Fruit fly (Drosophila melanogaster) whole organism, pupa: ENCODE data around the gene Tet.

ENCODE experiments used
- CG10348 ChIP-seq: fragments of 200-800 bp; sonication (Bioruptor generic); IDR thresholded peaks from 2 replicates; pipeline ENCODE4 v1.3.6; 2022; ENCODE audit warnings: missing biosample characterization, missing genetic modification characterization
- CG15710 ChIP-seq: fragments of 200-800 bp; sonication (Bioruptor generic); optimal IDR thresholded peaks from 2 replicates; lab custom pipeline; 2018; ENCODE audit warnings: missing biosample characterization, mild to moderate bottlenecking, missing genetic modification characterization, moderate library complexity
- CG34367 ChIP-seq: fragments of 200-800 bp; sonication (Bioruptor generic); optimal IDR thresholded peaks from 2 replicates; lab custom pipeline; 2018; ENCODE audit warnings: missing biosample characterization, mild to moderate bottlenecking, missing genetic modification characterization
- CG8159 ChIP-seq: fragments of 200-800 bp; sonication (Bioruptor generic); optimal IDR thresholded peaks from 3 replicates; lab custom pipeline; 2018; ENCODE audit warnings: missing biosample characterization, mild to moderate bottlenecking, missing genetic modification characterization, moderate library complexity
- CG8301 ChIP-seq: fragments of 200-800 bp; sonication (Bioruptor generic); optimal IDR thresholded peaks from 2 replicates; lab custom pipeline; 2018; ENCODE audit warnings: missing biosample characterization, mild to moderate bottlenecking, missing genetic modification characterization
- CG9948 ChIP-seq: fragments of 200-800 bp; sonication (Bioruptor generic); optimal IDR thresholded peaks from 2 replicates; lab custom pipeline; 2018; ENCODE audit warnings: missing biosample characterization, mild to moderate bottlenecking, missing genetic modification characterization, moderate library complexity
- D1 ChIP-seq: fragments of 200-800 bp; sonication (Bioruptor generic); optimal IDR thresholded peaks from 2 replicates; lab custom pipeline; 2018; ENCODE audit warnings: missing biosample characterization, mild to moderate bottlenecking, missing genetic modification characterization, moderate library complexity
- EcR ChIP-seq: fragments of 200-800 bp; sonication (Bioruptor generic); optimal IDR thresholded peaks from 3 replicates; lab custom pipeline; 2019; ENCODE audit warnings: missing biosample characterization, missing genetic modification characterization, mild to moderate bottlenecking, moderate library complexity, missing genetic modification reagents
- Ets98B ChIP-seq: fragments of 200-800 bp; sonication (Bioruptor generic); IDR thresholded peaks from 2 replicates; pipeline ENCODE4 v1.3.6; 2022; ENCODE audit warnings: missing biosample characterization, missing genetic modification characterization
- Pif1B ChIP-seq: fragments of 200-800 bp; sonication (Bioruptor generic); optimal IDR thresholded peaks from 3 replicates; lab custom pipeline; 2016; ENCODE audit warnings: missing biosample characterization, missing genetic modification characterization
- Snoo ChIP-seq: fragments of 200-800 bp; sonication (Bioruptor generic); optimal IDR thresholded peaks from 3 replicates; lab custom pipeline; 2017; ENCODE audit warnings: missing biosample characterization, mild to moderate bottlenecking, missing genetic modification characterization, inconsistent platforms
- gl ChIP-seq: fragments of 200-800 bp; sonication (Bioruptor generic); optimal IDR thresholded peaks from 2 replicates; lab custom pipeline; 2018; ENCODE audit warnings: missing biosample characterization, mild to moderate bottlenecking, missing genetic modification characterization
- rn ChIP-seq: fragments of 200-800 bp; sonication (Bioruptor generic); IDR thresholded peaks from 2 replicates; pipeline ENCODE4 v1.3.6; 2022; ENCODE audit warnings: missing biosample characterization, missing genetic modification characterization

DNA sequence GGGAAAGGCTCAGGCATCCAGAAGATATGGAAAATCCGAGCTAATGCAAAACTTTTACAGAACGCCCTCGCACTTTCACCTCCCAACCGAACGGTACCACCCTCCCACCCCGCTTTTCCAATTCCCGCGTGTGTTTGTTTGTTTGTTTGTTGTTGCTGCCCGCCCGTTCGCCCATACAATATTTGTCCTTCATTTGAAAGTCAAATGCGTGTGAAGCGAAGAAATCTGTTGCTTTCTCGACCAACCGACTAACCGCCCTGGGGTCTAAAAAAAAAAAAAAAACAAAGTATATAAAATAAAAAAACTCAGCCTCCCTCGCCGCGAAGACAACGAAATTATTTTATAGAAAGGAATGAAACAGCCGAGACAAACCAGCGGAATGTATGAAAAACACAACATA, 130.6 kb downstream of the Tet start:
- TF ChIP-seq CG15710 (tag; lab: Kevin White, UChicago) (no peak), gl (tag; lab: Kevin White, UChicago) (no peak), Pif1B (GFP tag; lab: Kevin White, UChicago) (no peak), Snoo (tag; lab: Kevin White, UChicago) (no peak), CG10348 (GFP tag; lab: Robert Waterston, UW) (no peak), D1 (tag; lab: Kevin White, UChicago) (no peak), Ets98B (GFP tag; lab: Robert Waterston, UW) (no peak), CG34367 (tag; lab: Kevin White, UChicago) (no peak), EcR (GFP tag; lab: Kevin White, UChicago) (no peak), CG8301 (tag; lab: Kevin White, UChicago) (no peak), rn (GFP tag; lab: Robert Waterston, UW) (no peak), CG9948 (tag; lab: Kevin White, UChicago) (no peak), CG8159 (tag; lab: Kevin White, UChicago) (no peak)
